Worm (Caenorhabditis elegans) whole organism, late embryonic: ENCODE results near the gene M163.1.

Experiments used
- ama-1 ChIP-seq: fragments of 150-350 bp; optimal IDR thresholded peaks from 2 replicates; lab custom pipeline; 2014
- ceh-24 ChIP-seq: sonication (generic microtip); optimal IDR thresholded peaks from 2 replicates; lab custom pipeline; 2016; ENCODE audit warnings: mild to moderate bottlenecking, missing genetic modification characterization, missing compliant biosample characterization
- dve-1 ChIP-seq: sonication (generic microtip); optimal IDR thresholded peaks from 2 replicates; lab custom pipeline; 2017; ENCODE audit warnings: antibody characterized with exemption, mild to moderate bottlenecking, missing genetic modification characterization, missing compliant biosample characterization
- eyg-1 ChIP-seq: sonication (generic microtip); optimal IDR thresholded peaks from 2 replicates; lab custom pipeline; 2016; ENCODE audit warnings: missing genotype, missing genetic modification characterization, missing compliant biosample characterization
- fkh-10 ChIP-seq: fragments of 150-350 bp; optimal IDR thresholded peaks from 2 replicates; lab custom pipeline; 2014; ENCODE audit warnings: missing biosample characterization, missing genetic modification reagents, missing genetic modification characterization
- gmeb-2 ChIP-seq: sonication (generic microtip); optimal IDR thresholded peaks from 2 replicates; lab custom pipeline; 2016; ENCODE audit warnings: missing genetic modification characterization, inconsistent platforms, missing compliant biosample characterization
- odd-2 ChIP-seq: sonication (generic microtip); optimal IDR thresholded peaks from 2 replicates; lab custom pipeline; 2017; ENCODE audit warnings: antibody characterized with exemption, mild to moderate bottlenecking, missing genetic modification characterization, missing compliant biosample characterization
- pag-3 ChIP-seq: sonication (generic microtip); optimal IDR thresholded peaks from 2 replicates; lab custom pipeline; 2016; ENCODE audit warnings: missing compliant biosample characterization, missing genetic modification characterization, borderline replicate concordance
- rnt-1 ChIP-seq: sonication (generic microtip); optimal IDR thresholded peaks from 2 replicates; lab custom pipeline; 2016; ENCODE audit warnings: missing genetic modification characterization, missing compliant biosample characterization
- unc-42 ChIP-seq: sonication (generic microtip); optimal IDR thresholded peaks from 2 replicates; lab custom pipeline; 2016; ENCODE audit warnings: missing genotype, missing genetic modification characterization, missing compliant biosample characterization
- unc-55 ChIP-seq: sonication (generic microtip); optimal IDR thresholded peaks from 2 replicates; lab custom pipeline; 2017; ENCODE audit warnings: missing biosample characterization, missing genetic modification reagents, missing genetic modification characterization

ce11 chrX:14491103-14491502, 12.5 kb downstream of the M163.1 start:
- TF ChIP-seq unc-55 (GFP tag; lab: Kevin White, UChicago), result no peak
- TF ChIP-seq rnt-1 (tag; lab: Kevin White, UChicago), result no peak
- no peak for TF ChIP-seq fkh-10 (GFP tag; lab: Kevin White, UChicago)
- no peak for TF ChIP-seq ceh-24
- TF ChIP-seq dve-1 (tag; lab: Kevin White, UChicago), result no peak
- peak; percentile 68 for TF ChIP-seq ama-1 (lab: Kevin White, UChicago)
- TF ChIP-seq unc-42 (tag; lab: Kevin White, UChicago), result peak; percentile 3
- no peak for TF ChIP-seq gmeb-2 (tag; lab: Kevin White, UChicago)
- TF ChIP-seq eyg-1, result no peak
- no peak for TF ChIP-seq odd-2 (tag; lab: Kevin White, UChicago)
- no peak for TF ChIP-seq pag-3 (tag; lab: Kevin White, UChicago)
